Worm (Caenorhabditis elegans) whole organism, L3 larva: Measurements from ENCODE around the gene lst-4.

Experiments
- R02D3.7 ChIP-seq: fragments of 150-350 bp; optimal IDR thresholded peaks from 2 replicates; lab custom pipeline; 2014; ENCODE audit warnings: missing biosample characterization, missing genetic modification characterization
- daf-12 ChIP-seq: fragments of 150-350 bp; optimal IDR thresholded peaks from 2 replicates; lab custom pipeline; 2014; ENCODE audit warnings: missing biosample characterization, missing genetic modification reagents, missing genetic modification characterization
- elt-1 ChIP-seq: fragments of 150-350 bp; optimal IDR thresholded peaks from 2 replicates; lab custom pipeline; 2014; ENCODE audit warnings: missing biosample characterization, missing genetic modification characterization
- elt-3 ChIP-seq, 3 experiments: fragments of 150-350 bp in 1 of 3; sonication (generic microtip) in 2 of 3; optimal IDR thresholded peaks; 2 replicates in 2 of 3; 4 replicates in 1 of 3; lab custom pipeline; 2014 to 2017; ENCODE audit warnings: missing biosample characterization in 3 of 3, missing genetic modification characterization in 3 of 3
- fkh-10 ChIP-seq: sonication (generic microtip); optimal IDR thresholded peaks from 2 replicates; lab custom pipeline; 2017; ENCODE audit warnings: missing biosample characterization, missing genetic modification reagents, missing genetic modification characterization
- hmg-11 ChIP-seq: sonication (generic microtip); optimal IDR thresholded peaks from 2 replicates; lab custom pipeline; 2016; ENCODE audit warnings: missing genetic modification characterization, missing compliant biosample characterization
- lin-15B ChIP-seq: fragments of 150-350 bp; optimal IDR thresholded peaks from 2 replicates; lab custom pipeline; 2014; ENCODE audit warnings: missing biosample characterization, missing genetic modification characterization
- lin-39 ChIP-seq: fragments of 150-350 bp; optimal IDR thresholded peaks from 2 replicates; lab custom pipeline; 2018; ENCODE audit warnings: missing biosample characterization, missing genetic modification reagents, missing genetic modification characterization
- mdl-1 ChIP-seq: fragments of 150-350 bp; optimal IDR thresholded peaks from 2 replicates; lab custom pipeline; 2014; ENCODE audit warnings: missing biosample characterization, missing genetic modification characterization
- nfya-1 ChIP-seq: sonication (generic microtip); optimal IDR thresholded peaks from 2 replicates; lab custom pipeline; 2017; ENCODE audit warnings: missing genetic modification characterization, mild to moderate bottlenecking, missing compliant biosample characterization, antibody characterized with exemption, moderate library complexity; ENCODE audit not compliant: insufficient read depth
- nhr-23 ChIP-seq: fragments of 150-350 bp; optimal IDR thresholded peaks from 2 replicates; lab custom pipeline; 2014; ENCODE audit warnings: missing biosample characterization, missing genetic modification reagents, missing genetic modification characterization
- nhr-25 ChIP-seq: sonication (generic microtip); optimal IDR thresholded peaks from 2 replicates; lab custom pipeline; 2017; ENCODE audit warnings: missing biosample characterization, missing genetic modification characterization
- nhr-43 ChIP-seq: sonication (generic microtip); optimal IDR thresholded peaks from 2 replicates; lab custom pipeline; 2016; ENCODE audit warnings: mild to moderate bottlenecking, missing genetic modification characterization, missing compliant biosample characterization; ENCODE audit not compliant: poor library complexity, severe bottlenecking
- nhr-77 ChIP-seq: fragments of 150-350 bp; optimal IDR thresholded peaks from 2 replicates; lab custom pipeline; 2014; ENCODE audit warnings: missing biosample characterization, missing genetic modification characterization
- pqm-1 ChIP-seq: fragments of 150-350 bp; optimal IDR thresholded peaks from 2 replicates; lab custom pipeline; 2017; ENCODE audit warnings: missing biosample characterization, missing genetic modification characterization, inconsistent platforms
- skn-1 ChIP-seq: fragments of 150-350 bp; optimal IDR thresholded peaks from 2 replicates; lab custom pipeline; 2014; ENCODE audit warnings: missing biosample characterization, missing genetic modification characterization
- snpc-4 ChIP-seq: fragments of 150-350 bp; optimal IDR thresholded peaks from 2 replicates; lab custom pipeline; 2014; ENCODE audit warnings: missing biosample characterization, missing genetic modification characterization
- tbx-2 ChIP-seq: sonication (generic microtip); optimal IDR thresholded peaks from 2 replicates; lab custom pipeline; 2016; ENCODE audit warnings: mild to moderate bottlenecking, missing genetic modification characterization, missing compliant biosample characterization
- ztf-11 ChIP-seq: fragments of 150-350 bp; optimal IDR thresholded peaks from 2 replicates; lab custom pipeline; 2014; ENCODE audit warnings: missing biosample characterization, missing genetic modification characterization

lst-4 gene

DNA sequence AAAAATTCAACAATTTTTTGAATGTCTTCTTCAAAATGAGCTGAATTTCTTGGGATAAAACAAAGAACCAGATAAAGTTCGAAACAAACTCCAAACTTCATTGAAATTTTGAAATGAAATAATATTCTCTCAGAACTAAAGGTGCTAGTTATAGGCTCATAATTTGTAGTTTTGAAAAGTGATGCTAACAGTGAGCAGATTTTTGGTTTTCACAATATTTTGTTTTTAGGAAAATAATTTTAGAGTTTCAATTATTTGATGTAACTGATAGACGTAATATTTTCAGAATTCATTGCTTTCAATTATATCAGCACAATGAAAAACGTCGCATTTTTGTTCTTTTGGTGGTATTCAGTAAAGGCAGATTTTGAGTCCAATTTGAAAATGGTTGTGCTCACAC, 49.8 kb downstream of the lst-4 start, which contains the start of the genes irld-56 and irld-55:
Gene irld-56, minus strand, starts transcription at position 101 of the 400 bp plus-strand sequence.
Gene irld-55, plus strand, starts transcription at position 316 of the 400 bp plus-strand sequence.
- TF ChIP-seq lin-39 (tag; lab: Kevin White, UChicago) (no peak), daf-12 (tag; lab: Kevin White, UChicago) (no peak), skn-1 (tag; lab: Kevin White, UChicago) (no peak), elt-3 (tag; optimal IDR thresholded peaks at IDR 0.05; lab: Kevin White, UChicago) (no peak), ztf-11 (tag; lab: Kevin White, UChicago) (no peak), elt-1 (tag; lab: Kevin White, UChicago) (no peak), R02D3.7 (tag; lab: Kevin White, UChicago) (no peak), nhr-25 (no peak), lin-15B (tag; lab: Kevin White, UChicago) (no peak), fkh-10 (GFP tag; lab: Kevin White, UChicago) (no peak), pqm-1 (tag; lab: Kevin White, UChicago) (no peak)

ce11 chrIV:14015844-14016243, 53.8 kb downstream of the lst-4 start, which contains the start of gene srw-63:
srw-63 (minus strand) TSS chrIV:14015944.
- TF ChIP-seq nhr-23 (no peak), nfya-1 (tag; lab: Kevin White, UChicago) (no peak), lin-15B (tag; lab: Kevin White, UChicago) (no peak)

ce11 chrIV:14013692-14014091, 56.0 kb downstream of the lst-4 start:
- no peak for TF ChIP-seq mdl-1 (tag; lab: Kevin White, UChicago)
- peak; percentile 53 for TF ChIP-seq nhr-43
- TF ChIP-seq hmg-11 (tag; lab: Kevin White, UChicago), result peak; percentile 74
- no peak for TF ChIP-seq nhr-77 (tag; lab: Kevin White, UChicago)
- peak; percentile 48 for TF ChIP-seq lin-39 (tag; lab: Kevin White, UChicago)
- TF ChIP-seq tbx-2 (tag; lab: Kevin White, UChicago), result peak; percentile 24
- peak; percentile 63 for TF ChIP-seq nfya-1 (tag; lab: Kevin White, UChicago)
- peak; percentile 98 for TF ChIP-seq snpc-4
- TF ChIP-seq elt-3 (tag; optimal IDR thresholded peaks at IDR 0.05; lab: Kevin White, UChicago), result no peak
- peak; percentile 16 for TF ChIP-seq pqm-1 (tag; lab: Kevin White, UChicago)
